Worm (Caenorhabditis elegans): ENCODE measurements around the gene C14C11.1.

DNA sequence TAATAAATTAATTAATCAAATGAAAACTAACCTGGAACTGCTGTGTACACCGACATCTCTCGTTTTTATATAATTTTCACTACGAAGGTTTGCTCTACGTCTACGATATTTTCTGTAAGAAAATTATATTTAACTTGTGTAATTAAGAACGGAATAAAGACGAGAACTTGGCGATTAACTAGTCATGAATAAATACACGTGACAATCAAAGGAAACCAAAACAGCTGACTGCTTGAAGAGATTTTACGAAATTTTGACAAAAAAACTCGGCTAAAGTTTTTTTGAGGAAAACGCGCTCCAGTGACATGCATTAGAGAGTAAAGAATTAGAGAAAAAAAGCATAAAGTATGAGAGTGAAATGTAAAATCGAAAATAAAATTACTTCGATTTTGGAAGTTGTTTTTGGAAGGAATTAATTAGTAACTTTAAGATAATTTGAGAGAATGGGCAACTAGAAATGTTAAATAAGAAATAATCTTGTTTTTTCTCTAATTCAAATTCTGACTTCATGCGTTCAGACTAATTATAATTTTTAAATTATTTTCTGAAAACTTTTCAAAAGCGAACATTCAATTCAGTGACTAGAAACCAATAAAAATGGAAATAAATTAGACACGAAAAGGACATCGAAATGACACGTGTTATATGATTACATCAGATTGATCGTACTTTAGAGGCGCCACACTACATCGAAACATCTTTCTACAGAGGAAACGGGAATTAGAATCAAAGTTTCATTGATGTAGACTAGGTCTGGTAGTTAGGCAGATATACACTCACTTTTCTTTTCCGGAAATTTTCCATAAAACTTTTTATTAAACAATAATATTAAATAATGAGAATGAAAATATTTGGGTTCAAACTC is 23.9 kb downstream of the C14C11.1 start, which contains the start of gene F25B4.7:
- TF ChIP-seq sem-2 (GFP tag; optimal IDR thresholded peaks at IDR 0.05) (no peak), drap-1 (GFP tag; optimal IDR thresholded peaks at IDR 0.05) (no peak), blmp-1 (tag; optimal IDR thresholded peaks at IDR 0.05) (no peak), unc-39 (tag; optimal IDR thresholded peaks at IDR 0.05) (no peak), nhr-76 (tag; optimal IDR thresholded peaks at IDR 0.05) (no peak), nhr-237 (tag; optimal IDR thresholded peaks at IDR 0.05) (no peak), nhr-12 (tag; optimal IDR thresholded peaks at IDR 0.05) (no peak), mab-5 (tag; optimal IDR thresholded peaks at IDR 0.05) (no peak), pha-4 (tag; optimal IDR thresholded peaks at IDR 0.05) (no peak), unc-62 (GFP tag; optimal IDR thresholded peaks at IDR 0.05) (no peak)

All from whole organism, mixed stage, embryonic.